Fruit fly (Drosophila melanogaster) S2 (cell line): Measurements from ENCODE around the gene CG13840.
A peak's percentile ranks its signal among the peaks of the same experiment; 100 is the strongest.

ENCODE experiments used
- CG8478 ChIP-seq: fragments of >200 bp; optimal IDR thresholded peaks from 2 replicates; lab custom pipeline; 2018
- CTCF ChIP-seq, 2 experiments: fragments of >200 bp; optimal IDR thresholded peaks; 2 replicates each; lab custom pipeline; 2018

The CG13840 gene

DNA sequence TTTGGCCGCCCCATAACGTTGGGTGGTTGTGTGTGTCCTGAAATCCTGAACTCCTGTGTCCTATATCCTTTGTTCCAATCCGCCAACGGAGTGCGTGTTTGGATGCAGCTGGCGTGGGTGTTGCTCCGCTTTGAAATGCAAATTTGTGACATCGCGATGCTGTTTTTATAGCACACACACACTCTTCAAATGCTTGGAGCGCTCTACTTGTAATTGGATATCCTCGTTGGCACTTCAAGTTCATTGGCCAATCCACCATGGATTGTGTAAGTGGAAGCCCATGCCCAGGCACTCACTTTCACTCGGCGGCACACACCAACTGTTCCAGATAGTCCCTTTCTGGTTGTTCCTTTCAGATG, at the start of gene CG13840:
CG13840 (minus strand) TSS at position 101 of the 359 bp plus-strand sequence.
- TF ChIP-seq CG8478 (no peak), CTCF (optimal IDR thresholded peaks at IDR 0.05; lab: Kevin White, UChicago) (no peak)

DNA sequence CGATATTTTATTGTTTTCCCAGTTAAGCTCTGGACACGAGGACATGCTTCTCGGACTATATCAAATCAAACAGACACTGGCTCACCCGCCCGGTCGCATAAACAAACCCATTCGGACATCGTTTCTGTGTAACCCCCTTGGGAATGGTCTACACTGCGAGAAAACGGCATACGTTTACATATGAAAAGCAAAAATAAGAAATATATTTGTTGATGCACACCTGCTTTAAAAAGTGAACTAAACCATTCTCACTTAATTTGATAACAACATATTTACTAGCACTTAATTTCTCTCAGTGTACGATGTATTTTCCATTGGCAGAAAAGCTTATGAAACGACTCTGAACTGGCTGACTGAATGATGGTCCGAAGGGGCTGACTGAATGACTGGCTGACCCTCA, 46.0 kb upstream of the CG13840 start:
- TF ChIP-seq CG8478 (no peak), CTCF (optimal IDR thresholded peaks at IDR 0.05; lab: Kevin White, UChicago) (no peak)

DNA sequence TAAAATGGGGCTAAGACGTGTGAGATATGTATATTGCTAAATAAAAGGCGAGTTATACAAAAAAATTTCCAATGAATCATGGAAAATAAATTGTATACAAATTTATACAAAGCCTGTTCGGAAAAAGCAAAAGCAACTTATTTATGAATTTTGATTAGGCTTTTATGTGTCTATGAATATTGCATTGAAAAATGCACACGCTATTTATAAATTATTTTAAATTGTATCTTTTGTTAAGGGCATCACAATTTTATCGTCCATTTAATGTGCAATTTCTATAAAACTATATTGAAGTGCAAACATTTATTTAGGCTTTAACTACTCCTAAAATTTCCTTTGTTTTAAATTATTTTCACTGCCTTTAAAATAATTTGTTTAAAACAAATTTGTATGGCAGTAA, 30.2 kb upstream of the CG13840 start, which contains the start of gene CG4704:
CG4704 (minus strand) TSS at position 101 of the 400 bp plus-strand sequence.
- no peak for TF ChIP-seq CTCF (optimal IDR thresholded peaks at IDR 0.05; lab: Kevin White, UChicago)

DNA sequence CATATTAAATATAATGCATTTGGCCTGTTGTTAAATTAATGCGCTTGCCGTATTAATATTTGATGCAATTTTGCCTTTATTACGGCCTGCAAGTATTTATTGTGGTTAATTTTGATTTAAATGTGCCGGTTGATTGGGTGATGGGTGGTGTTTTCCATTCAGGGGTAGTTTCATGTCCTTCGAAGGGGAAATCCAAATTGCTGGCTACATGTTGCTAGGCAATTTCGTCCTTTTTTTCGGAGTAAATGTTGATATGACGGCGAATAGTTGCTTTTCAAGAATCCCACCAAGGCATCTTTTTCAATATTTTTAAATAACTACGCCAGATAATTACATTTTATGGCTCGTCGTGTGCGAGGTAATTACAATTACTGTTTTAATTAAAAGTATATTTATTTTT, 23.3 kb upstream of the CG13840 start:
- no peak for TF ChIP-seq CTCF (optimal IDR thresholded peaks at IDR 0.05; lab: Kevin White, UChicago)
- TF ChIP-seq CG8478: no peak

DNA sequence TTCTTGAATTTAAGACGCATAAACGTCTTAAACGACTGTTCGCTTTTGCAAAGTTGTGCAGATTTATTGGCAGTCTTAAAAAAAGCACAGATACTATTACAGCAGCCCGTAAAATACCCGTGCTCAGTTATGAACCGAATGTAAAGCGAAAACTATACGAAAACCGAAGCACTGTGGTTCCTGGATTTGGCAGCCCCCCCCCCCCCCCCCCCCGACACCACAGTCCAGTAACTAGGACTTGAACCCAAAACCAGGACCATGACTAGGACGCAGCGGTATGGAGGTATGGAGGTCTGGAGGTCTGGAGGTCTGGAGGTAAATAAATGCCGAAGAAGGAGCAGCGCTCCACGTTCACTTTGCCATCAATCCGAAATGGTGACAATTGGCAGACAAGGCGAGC, 17.4 kb upstream of the CG13840 start:
- TF ChIP-seq CTCF (optimal IDR thresholded peaks at IDR 0.05; lab: Kevin White, UChicago) (no peak), CG8478 (no peak)

DNA sequence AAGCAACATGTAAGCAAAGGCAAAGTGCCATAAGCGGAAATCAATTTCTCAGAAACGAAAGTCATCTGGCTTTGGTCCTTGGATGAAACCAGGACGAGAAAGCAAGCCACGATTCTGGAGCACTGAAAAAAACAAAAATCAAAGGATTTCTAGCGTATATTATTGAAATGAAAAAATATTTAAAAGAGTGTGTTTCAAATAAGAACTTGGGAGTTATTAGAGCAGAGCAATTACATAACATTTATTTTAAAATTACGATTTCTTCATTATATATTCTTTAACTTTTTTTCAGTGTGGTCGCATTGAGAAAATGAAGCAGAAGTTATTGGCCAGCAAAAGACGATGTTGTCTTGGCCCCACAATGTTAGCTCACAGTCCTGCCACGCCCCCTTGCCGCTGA, 6.8 kb upstream of the CG13840 start:
- TF ChIP-seq CG8478 (no peak), CTCF (optimal IDR thresholded peaks at IDR 0.05; lab: Kevin White, UChicago) (no peak)

DNA sequence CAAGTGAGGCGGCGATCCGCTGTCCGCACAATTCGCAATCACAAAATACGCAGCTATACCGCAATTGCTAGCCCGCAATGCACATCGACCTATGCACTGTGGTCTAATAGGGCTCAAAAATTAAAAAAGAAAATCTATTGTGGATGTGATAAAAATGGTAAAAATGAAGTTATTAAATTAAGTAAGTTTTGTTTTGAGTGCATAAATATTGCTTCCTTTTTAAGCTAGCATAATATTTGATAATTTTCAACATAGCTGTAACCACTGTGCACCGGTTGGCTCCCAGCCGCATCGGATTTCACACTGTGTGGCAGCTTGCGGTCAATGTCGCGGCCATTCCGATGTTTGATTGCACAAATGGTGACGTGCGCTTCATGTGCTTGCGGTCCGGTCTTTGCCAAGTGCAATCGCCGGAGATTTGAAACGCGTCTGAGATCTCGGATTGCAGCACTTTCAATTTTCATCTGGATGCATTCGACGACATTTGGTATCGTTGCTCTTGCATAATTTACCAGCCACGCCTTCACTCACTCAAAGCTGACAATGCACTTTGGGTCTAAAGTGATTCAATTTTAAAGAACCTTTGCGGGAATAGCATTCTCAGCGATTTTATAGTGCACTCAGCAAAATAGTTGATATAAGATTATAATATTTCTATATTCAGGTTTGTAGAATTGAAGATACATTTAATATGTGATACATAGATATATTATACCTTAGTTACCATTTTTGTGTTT, 627 bp upstream of the CG13840 start:
- TF ChIP-seq CG8478 (no peak), CTCF (optimal IDR thresholded peaks at IDR 0.05; lab: Kevin White, UChicago) (no peak)

DNA sequence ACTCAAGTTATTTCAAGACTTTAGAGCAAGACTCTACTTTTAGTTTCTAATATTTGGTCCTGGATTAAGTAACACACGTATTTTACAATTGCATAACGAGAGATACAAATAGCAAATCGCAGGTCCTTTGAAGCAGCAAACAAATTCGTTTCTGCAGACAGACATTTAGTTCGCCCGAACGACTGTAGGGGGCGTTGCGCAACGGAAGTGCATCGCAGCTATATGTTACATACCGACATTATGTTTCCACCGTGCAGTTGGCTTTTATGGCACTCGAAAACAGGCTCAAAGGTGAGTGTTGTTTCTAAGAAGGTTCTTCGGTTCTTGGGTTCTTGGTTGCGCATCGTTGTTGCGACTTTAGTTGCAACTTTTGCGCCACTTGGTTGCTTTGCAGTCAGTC, 5.7 kb downstream of the CG13840 start:
- TF ChIP-seq CTCF (optimal IDR thresholded peaks at IDR 0.05; lab: Kevin White, UChicago) (peak; percentile 62 to 66), CG8478 (no peak)

DNA sequence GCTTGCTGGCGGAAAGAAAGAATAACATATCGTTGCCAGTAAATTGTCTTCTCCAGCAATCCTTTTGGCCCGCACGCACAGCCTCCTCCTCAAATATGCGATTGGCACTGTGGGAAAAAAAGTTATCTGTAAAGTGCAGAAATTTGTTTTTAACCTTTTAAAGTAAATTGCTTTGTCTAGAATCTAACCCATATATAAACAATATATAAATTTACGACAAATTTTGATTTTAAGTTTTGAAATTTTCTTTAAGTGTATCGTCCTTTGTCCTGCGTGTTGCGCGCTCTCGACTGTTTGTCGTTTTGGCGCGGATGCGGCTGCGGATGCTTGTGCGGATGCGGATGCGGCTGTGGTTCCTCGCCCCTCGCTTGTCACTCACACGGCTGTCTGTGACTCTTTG, 8.8 kb downstream of the CG13840 start:
- no peak for TF ChIP-seq CG8478
- no peak for TF ChIP-seq CTCF (optimal IDR thresholded peaks at IDR 0.05; lab: Kevin White, UChicago)

DNA sequence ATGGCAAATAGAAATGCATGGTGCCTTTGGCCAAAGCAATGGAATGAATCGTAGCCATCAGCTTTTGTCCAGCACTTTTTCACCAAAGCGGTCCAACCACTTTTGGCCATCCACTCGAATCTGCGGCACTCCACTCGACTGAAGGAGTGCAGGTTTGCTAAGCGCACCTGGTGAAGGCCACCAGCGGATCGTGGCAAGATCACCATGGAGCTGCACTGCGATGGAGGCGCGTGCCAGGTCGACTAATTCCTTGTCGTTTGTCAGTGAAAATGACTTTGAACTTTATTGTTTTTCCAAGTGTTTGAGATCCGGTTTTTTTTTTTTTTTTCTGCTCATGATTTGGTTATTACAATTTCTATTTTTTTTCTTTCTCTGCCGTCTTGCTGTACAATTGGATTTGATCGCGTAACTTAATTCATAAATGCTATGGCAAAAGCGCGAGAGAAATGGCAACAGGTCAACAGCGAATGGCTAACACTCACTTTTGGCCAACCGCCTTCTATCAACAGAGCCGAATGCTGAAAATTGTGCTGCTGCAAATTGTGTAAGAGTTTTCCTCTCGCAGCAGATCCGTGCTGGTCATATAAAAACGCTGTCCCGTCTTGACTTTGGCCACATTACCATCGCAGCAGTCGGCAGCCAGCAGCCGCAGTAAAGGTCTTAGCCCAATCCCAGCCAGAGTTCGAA, 12.2 kb downstream of the CG13840 start, which contains the start of gene CG7031:
CG7031 (plus strand) TSS at position 637 of the 687 bp plus-strand sequence.
- no peak for TF ChIP-seq CG8478
- no peak for TF ChIP-seq CTCF (optimal IDR thresholded peaks at IDR 0.05; lab: Kevin White, UChicago)

DNA sequence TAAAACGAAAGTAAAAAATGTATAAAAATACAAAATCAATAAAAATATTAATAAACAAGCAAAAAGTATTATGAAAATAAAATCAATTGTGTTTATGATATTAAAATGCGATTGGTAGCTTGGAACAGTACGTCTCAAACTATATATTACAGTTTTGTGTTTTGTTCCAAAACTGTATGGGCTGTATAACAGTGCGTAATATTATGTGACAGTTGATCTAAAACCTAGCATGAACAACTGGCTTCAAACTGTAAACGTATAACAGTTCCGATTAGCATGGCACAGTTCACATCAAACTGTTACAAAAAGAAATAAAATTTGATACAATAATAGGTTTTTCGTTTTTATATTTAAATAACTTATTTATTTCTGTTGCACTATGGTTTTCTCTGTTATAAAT, 22.0 kb downstream of the CG13840 start:
- TF ChIP-seq CG8478: no peak
- peak; percentile 56 to 78 for TF ChIP-seq CTCF (optimal IDR thresholded peaks at IDR 0.05; lab: Kevin White, UChicago)

DNA sequence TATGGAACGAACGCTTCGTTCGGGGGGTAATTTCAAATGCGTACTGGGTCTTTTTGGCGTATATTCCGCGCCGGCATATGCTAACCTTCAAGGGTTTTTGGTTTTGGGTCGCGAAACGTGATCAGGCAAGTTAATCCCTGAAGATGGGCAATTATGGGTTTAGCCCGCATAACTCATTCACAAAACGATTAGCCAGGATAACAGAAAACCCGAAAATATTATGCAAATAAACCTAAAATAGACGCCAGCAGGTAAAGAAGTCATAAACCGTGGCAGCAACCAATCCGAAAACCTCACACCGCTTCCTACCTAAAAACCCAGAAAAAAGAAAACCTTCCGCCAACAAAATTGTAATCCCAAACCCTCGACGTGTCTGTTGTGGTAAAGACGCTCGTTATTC, 26.9 kb downstream of the CG13840 start:
- TF ChIP-seq CTCF (optimal IDR thresholded peaks at IDR 0.05; lab: Kevin White, UChicago) (no peak), CG8478 (no peak)

DNA sequence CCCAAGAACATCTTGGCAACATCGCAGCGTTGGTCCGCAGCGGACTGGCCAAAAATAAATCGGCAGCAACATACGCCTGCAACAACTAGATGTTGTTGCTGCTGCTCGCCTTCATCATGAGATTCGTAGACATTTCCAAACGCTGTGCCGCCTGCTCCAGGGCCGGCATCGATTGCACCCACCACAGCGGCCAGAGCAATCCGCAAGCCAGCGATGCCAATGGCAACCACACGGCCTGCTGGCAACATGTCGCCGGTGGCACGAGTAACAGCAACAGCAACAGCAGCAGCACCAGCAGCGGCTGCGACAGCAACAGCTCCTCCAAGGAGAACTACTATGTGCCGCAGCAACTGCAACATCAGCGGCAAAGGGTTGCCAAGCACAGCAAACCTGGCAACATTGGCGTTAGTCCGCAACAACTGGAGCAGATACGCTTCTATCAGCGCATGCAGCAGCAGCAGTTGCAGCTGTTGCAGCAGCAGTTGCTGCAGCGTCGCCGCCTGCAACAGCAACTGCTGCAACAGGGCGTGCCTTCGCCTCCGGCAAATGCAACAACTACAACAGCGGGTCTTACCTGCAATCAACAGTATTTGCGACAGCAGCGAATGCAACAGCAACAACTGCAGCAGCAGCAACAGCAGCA, 31.2 kb downstream of the CG13840 start:
- TF ChIP-seq CG8478 (no peak), CTCF (optimal IDR thresholded peaks at IDR 0.05; lab: Kevin White, UChicago) (no peak)

DNA sequence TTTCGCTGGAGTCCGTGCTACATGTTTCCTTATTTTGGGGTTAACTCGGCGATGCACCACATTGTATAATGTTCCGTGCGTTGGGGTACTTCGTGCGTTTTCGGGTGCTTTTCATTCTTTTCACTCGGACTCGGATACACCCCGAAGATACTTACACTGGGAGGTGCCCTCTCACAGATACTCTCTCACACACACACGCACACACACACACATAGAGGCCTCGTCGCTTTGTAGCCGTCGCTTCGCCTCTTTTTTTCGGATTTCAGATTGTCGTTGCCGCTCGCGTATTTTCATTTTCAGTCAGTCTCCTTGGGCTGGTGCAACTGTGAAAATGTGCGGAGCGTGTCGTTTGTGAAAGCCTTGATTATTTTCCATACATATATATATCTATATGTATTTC, 34.6 kb downstream of the CG13840 start:
- TF ChIP-seq CTCF (optimal IDR thresholded peaks at IDR 0.05; lab: Kevin White, UChicago) (no peak), CG8478 (no peak)

DNA sequence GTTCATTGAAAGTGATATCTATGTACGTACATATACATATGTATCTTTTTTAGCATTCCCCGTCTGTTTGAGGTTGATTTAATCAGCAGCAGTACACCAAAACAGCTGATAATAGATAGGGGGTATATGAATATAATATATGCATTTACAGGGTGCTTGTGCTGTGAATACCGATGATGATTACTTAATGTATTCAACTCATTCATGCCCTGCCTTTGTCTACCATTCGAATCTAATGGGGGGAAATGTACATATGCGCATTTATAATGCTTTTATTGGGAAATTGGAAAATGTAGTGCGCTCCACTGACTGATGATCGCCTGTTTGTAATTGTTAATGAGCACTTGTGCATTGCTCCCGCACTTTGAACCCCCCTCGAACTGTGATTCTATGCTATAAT, 35.8 kb downstream of the CG13840 start:
- TF ChIP-seq CTCF (optimal IDR thresholded peaks at IDR 0.05; lab: Kevin White, UChicago) (no peak), CG8478 (no peak)

DNA sequence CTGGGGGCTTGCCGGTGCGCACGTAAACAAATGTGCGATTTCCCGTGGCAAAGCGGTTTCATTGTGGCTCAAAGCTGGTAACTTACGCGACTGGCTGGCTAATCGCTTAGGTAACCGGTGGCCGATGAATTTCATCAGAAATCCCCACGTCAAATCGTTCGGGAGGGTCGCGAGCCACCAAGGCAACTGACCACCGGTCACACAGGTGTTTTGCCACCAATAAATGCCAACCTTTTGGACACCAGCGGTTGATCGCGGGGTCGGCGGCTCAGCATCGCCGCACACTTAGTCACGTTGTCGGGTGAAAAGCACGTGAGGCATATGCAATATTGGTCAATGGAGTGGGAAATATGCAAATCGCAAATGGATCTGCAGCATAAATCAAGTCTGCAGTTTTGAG, 39.5 kb downstream of the CG13840 start:
- no peak for TF ChIP-seq CG8478
- TF ChIP-seq CTCF (optimal IDR thresholded peaks at IDR 0.05; lab: Kevin White, UChicago): no peak
